Fruit fly (Drosophila melanogaster) whole organism, embryonic: Measurements from ENCODE around the gene senju.

Experiments
- Asciz ChIP-seq: fragments of 200-800 bp; sonication (Bioruptor generic); optimal IDR thresholded peaks from 2 replicates; lab custom pipeline; 2017; ENCODE audit warnings: missing biosample characterization, mild to moderate bottlenecking, missing genetic modification characterization, missing genetic modification reagents
- Atf-2 ChIP-seq: fragments of 200-800 bp; sonication (Bioruptor generic); optimal IDR thresholded peaks from 2 replicates; lab custom pipeline; 2016; ENCODE audit warnings: missing biosample characterization, missing genetic modification characterization
- Atf3 ChIP-seq: fragments of 200-800 bp; sonication (Bioruptor generic); optimal IDR thresholded peaks from 3 replicates; lab custom pipeline; 2016; ENCODE audit warnings: missing biosample characterization, missing genetic modification characterization
- Atf6 ChIP-seq: fragments of 200-800 bp; sonication (Bioruptor generic); IDR thresholded peaks from 2 replicates; pipeline ENCODE4 v1.3.6; 2022; ENCODE audit warnings: missing biosample characterization, missing genetic modification characterization
- CG10462 ChIP-seq: fragments of 200-800 bp; sonication (Bioruptor generic); optimal IDR thresholded peaks from 2 replicates; lab custom pipeline; 2016; ENCODE audit warnings: missing biosample characterization, missing genetic modification characterization
- CG12071 ChIP-seq: fragments of 200-800 bp; sonication (Bioruptor generic); optimal IDR thresholded peaks from 3 replicates; lab custom pipeline; 2018; ENCODE audit warnings: missing biosample characterization, mild to moderate bottlenecking, missing genetic modification characterization
- CG12219 ChIP-seq: fragments of 200-800 bp; sonication (Bioruptor generic); optimal IDR thresholded peaks from 3 replicates; lab custom pipeline; 2018; ENCODE audit warnings: missing biosample characterization, mild to moderate bottlenecking, missing genetic modification characterization
- CG12769 ChIP-seq: fragments of 200-800 bp; sonication (Bioruptor generic); optimal IDR thresholded peaks from 2 replicates; lab custom pipeline; 2019; ENCODE audit warnings: missing biosample characterization, mild to moderate bottlenecking, missing genetic modification characterization, moderate library complexity
- CG13287 ChIP-seq: fragments of 200-800 bp; sonication (Bioruptor generic); IDR thresholded peaks from 2 replicates; pipeline ENCODE4 v1.3.6; 2022; ENCODE audit warnings: missing biosample characterization, missing genetic modification characterization; ENCODE audit not compliant: partially characterized antibody
- CG14965 ChIP-seq: fragments of 200-800 bp; sonication (Bioruptor generic); optimal IDR thresholded peaks from 2 replicates; lab custom pipeline; 2016; ENCODE audit warnings: missing biosample characterization, missing genetic modification characterization, borderline replicate concordance
- CG30403 ChIP-seq: fragments of 200-800 bp; sonication (Bioruptor generic); optimal IDR thresholded peaks from 3 replicates; lab custom pipeline; 2016; ENCODE audit warnings: missing biosample characterization, missing genetic modification characterization
- CG34224 ChIP-seq: fragments of 200-800 bp; sonication (Bioruptor generic); IDR thresholded peaks from 3 replicates; pipeline ENCODE4 v1.3.6; 2022; ENCODE audit warnings: missing biosample characterization, missing genetic modification characterization; ENCODE audit not compliant: partially characterized antibody
- CG4282 ChIP-seq: fragments of 200-800 bp; sonication (Bioruptor generic); optimal IDR thresholded peaks from 2 replicates; lab custom pipeline; 2016; ENCODE audit warnings: missing biosample characterization, missing genetic modification characterization
- CG4730 ChIP-seq: fragments of 200-800 bp; sonication (Bioruptor generic); IDR thresholded peaks from 2 replicates; pipeline ENCODE4 v1.3.6; 2022; ENCODE audit warnings: missing biosample characterization, missing genetic modification characterization
- CG6765 ChIP-seq: fragments of 200-800 bp; sonication (Bioruptor generic); optimal IDR thresholded peaks from 3 replicates; lab custom pipeline; 2017; ENCODE audit warnings: missing biosample characterization, mild to moderate bottlenecking, missing genetic modification characterization
- CG8089 ChIP-seq: fragments of 200-800 bp; sonication (Bioruptor generic); optimal IDR thresholded peaks from 3 replicates; lab custom pipeline; 2016; ENCODE audit warnings: missing biosample characterization, missing genetic modification characterization
- CG8290 ChIP-seq, 3 experiments: fragments of 200-800 bp; sonication (Bioruptor generic); optimal IDR thresholded peaks; 2 replicates each; lab custom pipeline; 2016 to 2019; ENCODE audit warnings: missing biosample characterization in 3 of 3, missing genetic modification characterization in 3 of 3, mild to moderate bottlenecking in 2 of 3, moderate library complexity in 1 of 3
- CrebB ChIP-seq: fragments of 200-800 bp; sonication (Bioruptor generic); optimal IDR thresholded peaks from 3 replicates; lab custom pipeline; 2018; ENCODE audit warnings: missing biosample characterization, mild to moderate bottlenecking, missing genetic modification characterization
- D ChIP-seq, 2 experiments: fragments of 200-800 bp in 1 of 2; fragments of >200 bp in 1 of 2; sonication (Bioruptor generic) in 1 of 2; optimal IDR thresholded peaks; 2 replicates in 1 of 2; 3 replicates in 1 of 2; lab custom pipeline; 2017; ENCODE audit warnings: mild to moderate bottlenecking in 1 of 2, missing biosample characterization in 1 of 2, missing genetic modification characterization in 1 of 2, missing genetic modification reagents in 1 of 2
- Dip3 ChIP-seq: fragments of 200-800 bp; sonication (Bioruptor generic); optimal IDR thresholded peaks from 3 replicates; lab custom pipeline; 2016; ENCODE audit warnings: missing biosample characterization, missing genetic modification characterization
- HLH4C ChIP-seq: fragments of 200-800 bp; sonication (Bioruptor generic); IDR thresholded peaks from 3 replicates; pipeline ENCODE4 v1.3.6; 2022; ENCODE audit warnings: missing biosample characterization, missing genetic modification characterization; ENCODE audit not compliant: partially characterized antibody
- MESR4 ChIP-seq: fragments of 200-800 bp; sonication (Bioruptor generic); optimal IDR thresholded peaks from 2 replicates; lab custom pipeline; 2018; ENCODE audit warnings: missing biosample characterization, mild to moderate bottlenecking, missing genetic modification characterization, moderate library complexity
- NFAT ChIP-seq: fragments of 200-800 bp; sonication (Bioruptor generic); IDR thresholded peaks from 2 replicates; pipeline ENCODE4 v1.3.6; 2022; ENCODE audit warnings: missing biosample characterization, missing genetic modification characterization
- Nf-YA ChIP-seq: fragments of 200-800 bp; sonication (Bioruptor generic); IDR thresholded peaks from 2 replicates; pipeline ENCODE4 v1.3.6; 2022; ENCODE audit warnings: missing biosample characterization, missing genetic modification characterization
- Nf-YB ChIP-seq: fragments of 200-800 bp; sonication (Bioruptor generic); optimal IDR thresholded peaks from 3 replicates; lab custom pipeline; 2019; ENCODE audit warnings: missing biosample characterization, mild to moderate bottlenecking, missing genetic modification characterization, moderate library complexity
- Trl ChIP-seq, 3 experiments: fragments of >200 bp in 2 of 3; fragments of 200-800 bp in 1 of 3; sonication (Bioruptor generic) in 1 of 3; optimal IDR thresholded peaks; 2 replicates in 1 of 3; 3 replicates in 2 of 3; lab custom pipeline; 2016 to 2017; ENCODE audit warnings: missing biosample characterization in 1 of 3, missing genetic modification characterization in 1 of 3
- abd-A ChIP-seq: fragments of 200-800 bp; sonication (Bioruptor generic); optimal IDR thresholded peaks from 3 replicates; lab custom pipeline; 2019; ENCODE audit warnings: missing biosample characterization, mild to moderate bottlenecking, missing genetic modification characterization, moderate library complexity
- al ChIP-seq: fragments of 200-800 bp; sonication (Bioruptor generic); IDR thresholded peaks from 2 replicates; pipeline ENCODE4 v1.3.6; 2022; ENCODE audit warnings: missing biosample characterization, missing genetic modification characterization
- bowl ChIP-seq: fragments of 200-800 bp; sonication (Bioruptor generic); IDR thresholded peaks from 2 replicates; pipeline ENCODE4 v1.3.6; 2022; ENCODE audit warnings: missing biosample characterization, missing genetic modification characterization
- chinmo ChIP-seq: fragments of 200-800 bp; sonication (Bioruptor generic); IDR thresholded peaks from 4 replicates; pipeline ENCODE4 v1.3.6; 2022; ENCODE audit warnings: missing biosample characterization, missing genetic modification characterization; ENCODE audit not compliant: partially characterized antibody
- corto ChIP-seq: fragments of 200-800 bp; sonication (Bioruptor generic); optimal IDR thresholded peaks from 2 replicates; lab custom pipeline; 2016; ENCODE audit warnings: missing biosample characterization, mild to moderate bottlenecking, missing genetic modification characterization, moderate library complexity
- croc ChIP-seq: fragments of 200-800 bp; sonication (Bioruptor generic); conservative IDR thresholded peaks from 3 replicates; pipeline ENCODE4 v1.3.6; 2022; ENCODE audit warnings: missing biosample characterization, missing genetic modification characterization
- danr ChIP-seq: fragments of 200-800 bp; sonication (Bioruptor generic); IDR thresholded peaks from 2 replicates; pipeline ENCODE4 v1.3.6; 2022; ENCODE audit warnings: missing biosample characterization, missing genetic modification characterization
- eve ChIP-seq, 2 experiments: fragments of >200 bp; optimal IDR thresholded peaks; 2 replicates each; lab custom pipeline; 2017; ENCODE audit warnings: missing biosample characterization in 2 of 2, missing genetic modification characterization in 2 of 2
- fu2 ChIP-seq: fragments of 200-800 bp; sonication (Bioruptor generic); optimal IDR thresholded peaks from 2 replicates; lab custom pipeline; 2016; ENCODE audit warnings: missing biosample characterization, missing genetic modification characterization
- gem ChIP-seq: fragments of 200-800 bp; sonication (Bioruptor generic); optimal IDR thresholded peaks from 2 replicates; lab custom pipeline; 2019; ENCODE audit warnings: missing biosample characterization, mild to moderate bottlenecking, missing genetic modification characterization, moderate library complexity
- gfzf ChIP-seq: fragments of 200-800 bp; sonication (Bioruptor generic); optimal IDR thresholded peaks from 2 replicates; lab custom pipeline; 2016; ENCODE audit warnings: missing biosample characterization, mild to moderate bottlenecking, missing genetic modification characterization, moderate library complexity
- mirr ChIP-seq: fragments of 200-800 bp; sonication (Bioruptor generic); optimal IDR thresholded peaks from 3 replicates; lab custom pipeline; 2018; ENCODE audit warnings: missing biosample characterization, mild to moderate bottlenecking, missing genetic modification characterization
- nau ChIP-seq: fragments of 200-800 bp; sonication (Bioruptor generic); optimal IDR thresholded peaks from 3 replicates; lab custom pipeline; 2017; ENCODE audit warnings: missing biosample characterization, mild to moderate bottlenecking, missing genetic modification characterization, missing genetic modification reagents
- onecut ChIP-seq: fragments of 200-800 bp; sonication (Bioruptor generic); IDR thresholded peaks from 2 replicates; pipeline ENCODE4 v1.3.6; 2022; ENCODE audit warnings: missing biosample characterization, missing genetic modification characterization
- p53 ChIP-seq: fragments of 200-800 bp; sonication (Bioruptor generic); optimal IDR thresholded peaks from 2 replicates; lab custom pipeline; 2016; ENCODE audit warnings: missing biosample characterization, missing genetic modification characterization
- phol ChIP-seq: fragments of 200-800 bp; sonication (Bioruptor generic); optimal IDR thresholded peaks from 3 replicates; lab custom pipeline; 2018; ENCODE audit warnings: missing biosample characterization, mild to moderate bottlenecking, missing genetic modification characterization, moderate library complexity
- pita ChIP-seq: fragments of 200-800 bp; sonication (Bioruptor generic); optimal IDR thresholded peaks from 2 replicates; lab custom pipeline; 2017; ENCODE audit warnings: missing biosample characterization, mild to moderate bottlenecking, missing genetic modification characterization
- scrt ChIP-seq: fragments of 200-800 bp; sonication (Bioruptor generic); optimal IDR thresholded peaks from 2 replicates; lab custom pipeline; 2018; ENCODE audit warnings: missing biosample characterization, mild to moderate bottlenecking, missing genetic modification characterization, moderate library complexity
- sima ChIP-seq: fragments of 200-800 bp; sonication (Bioruptor generic); optimal IDR thresholded peaks from 2 replicates; lab custom pipeline; 2016; ENCODE audit warnings: missing biosample characterization, missing genetic modification characterization
- slbo ChIP-seq: fragments of 200-800 bp; sonication (Bioruptor generic); IDR thresholded peaks from 2 replicates; pipeline ENCODE4 v1.3.6; 2022; ENCODE audit warnings: missing biosample characterization, missing genetic modification characterization
- tio ChIP-seq: fragments of 200-800 bp; sonication (Bioruptor generic); optimal IDR thresholded peaks from 2 replicates; lab custom pipeline; 2017; ENCODE audit warnings: missing biosample characterization, missing genetic modification characterization, inconsistent platforms
- tna ChIP-seq: fragments of 200-800 bp; sonication (Bioruptor generic); IDR thresholded peaks from 2 replicates; pipeline ENCODE4 v1.3.6; 2022; ENCODE audit warnings: missing biosample characterization, missing genetic modification characterization; ENCODE audit not compliant: partially characterized antibody
- yki ChIP-seq: fragments of >200 bp; optimal IDR thresholded peaks from 3 replicates; lab custom pipeline; 2018

Gene senju

DNA sequence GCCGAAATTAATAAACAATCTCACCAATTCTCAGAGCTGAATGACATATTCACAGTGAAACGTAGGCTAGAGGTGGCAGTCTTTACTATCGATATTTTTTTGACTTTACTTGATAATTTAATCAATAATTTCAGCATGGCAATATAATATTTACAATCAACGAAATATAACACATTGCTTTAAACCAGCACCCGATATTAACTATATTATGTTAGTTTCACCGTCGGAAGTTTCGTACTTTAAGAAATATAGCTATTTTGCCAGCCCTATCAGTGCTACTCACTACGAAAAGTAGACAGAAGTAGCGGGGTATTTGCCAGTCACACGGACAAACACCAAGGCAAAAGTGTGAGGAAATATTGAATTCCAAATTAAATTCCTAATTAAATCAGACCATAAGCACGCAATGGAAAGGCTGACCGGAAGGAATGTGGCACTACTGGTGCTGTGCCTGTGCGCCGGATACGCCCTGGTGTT is 41.8 kb upstream of the senju start, which contains the start of the genes CG31917, Tfb5 and SelT (continued):
- no peak for TF ChIP-seq Trl (optimal IDR thresholded peaks at IDR 0.05; lab: Kevin White, UChicago)
- TF ChIP-seq Trl (GFP tag; optimal IDR thresholded peaks at IDR 0.05; lab: Kevin White, UChicago), result no peak
- TF ChIP-seq onecut (GFP tag; lab: Robert Waterston, UW), result peak; percentile 57; the same call in 1 of the 2 replicates
- TF ChIP-seq CG14965, result no peak
- TF ChIP-seq D (optimal IDR thresholded peaks at IDR 0.05; lab: Kevin White, UChicago), result no peak
- TF ChIP-seq D (GFP tag; optimal IDR thresholded peaks at IDR 0.05; lab: Kevin White, UChicago), result no peak
- TF ChIP-seq CG12071 (GFP tag; lab: Kevin White, UChicago), result no peak
- TF ChIP-seq CG8290 (GFP tag; optimal IDR thresholded peaks at IDR 0.05; lab: Kevin White, UChicago), result peak; percentile 64
- no peak for TF ChIP-seq CG8290 (tag; optimal IDR thresholded peaks at IDR 0.05; lab: Kevin White, UChicago)
- peak; percentile 74 for TF ChIP-seq CG34224 (GFP tag; lab: Robert Waterston, UW)
- peak; percentile 85 for TF ChIP-seq CG13287 (GFP tag; lab: Robert Waterston, UW)
- TF ChIP-seq CG12769 (tag; lab: Kevin White, UChicago), result no peak
- TF ChIP-seq Atf6, result peak; percentile 30; the same call in 1 of the 2 replicates
- TF ChIP-seq corto (GFP tag; lab: Kevin White, UChicago), result no peak
- peak; percentile 11 for TF ChIP-seq CG12219 (GFP tag; lab: Kevin White, UChicago)
- TF ChIP-seq sima, result no peak
- peak; percentile 77 for TF ChIP-seq CG30403 (GFP tag; lab: Kevin White, UChicago)
- TF ChIP-seq al (GFP tag; lab: Robert Waterston, UW), result no peak
- TF ChIP-seq bowl (GFP tag; lab: Robert Waterston, UW), result no peak
- TF ChIP-seq CG6765 (GFP tag; lab: Kevin White, UChicago), result no peak
- peak; percentile 65 for TF ChIP-seq HLH4C (GFP tag; lab: Robert Waterston, UW)
- no peak for TF ChIP-seq mirr
- no peak for TF ChIP-seq p53
- no peak for TF ChIP-seq Atf3 (GFP tag; lab: Kevin White, UChicago)
- no peak for TF ChIP-seq Asciz
- TF ChIP-seq CG4730 (GFP tag; lab: Robert Waterston, UW), result no peak
- no peak for TF ChIP-seq Nf-YA (GFP tag; lab: Robert Waterston, UW)
- TF ChIP-seq Atf-2, result peak; percentile 30
- TF ChIP-seq gfzf (GFP tag; lab: Kevin White, UChicago), result no peak
- no peak for TF ChIP-seq tio (GFP tag; lab: Kevin White, UChicago)
- peak; percentile 71 for TF ChIP-seq slbo (GFP tag; lab: Robert Waterston, UW)
- peak; percentile 65 for TF ChIP-seq MESR4 (GFP tag; lab: Kevin White, UChicago)
- no peak for TF ChIP-seq tna (GFP tag; lab: Robert Waterston, UW)
- no peak for TF ChIP-seq chinmo (GFP tag; lab: Robert Waterston, UW)
- peak; percentile 12 for TF ChIP-seq CG10462 (GFP tag; lab: Kevin White, UChicago)
- peak; percentile 1 for TF ChIP-seq CrebB (tag; lab: Kevin White, UChicago)
- no peak for TF ChIP-seq nau (GFP tag; lab: Kevin White, UChicago)
- no peak for TF ChIP-seq pita
- peak; percentile 29 for TF ChIP-seq Dip3
- TF ChIP-seq NFAT (GFP tag; lab: Robert Waterston, UW), result no peak
- no peak for TF ChIP-seq croc
- TF ChIP-seq danr (GFP tag; lab: Robert Waterston, UW), result peak; percentile 34; the same call in 1 of the 2 replicates
- TF ChIP-seq Nf-YB (GFP tag; lab: Kevin White, UChicago), result no peak
- no peak for TF ChIP-seq abd-A (tag; lab: Kevin White, UChicago)
- TF ChIP-seq eve (GFP tag; optimal IDR thresholded peaks at IDR 0.05; lab: Kevin White, UChicago), result no peak
- no peak for TF ChIP-seq scrt
- peak; percentile 59 for TF ChIP-seq fu2 (GFP tag; lab: Kevin White, UChicago)
- TF ChIP-seq phol (tag; lab: Kevin White, UChicago), result peak; percentile 70
- no peak for TF ChIP-seq gem (tag; lab: Kevin White, UChicago)
- TF ChIP-seq CG4282, result no peak
- no peak for TF ChIP-seq CG8089 (GFP tag; lab: Kevin White, UChicago)
- TF ChIP-seq yki (lab: Kevin White, UChicago), result peak; percentile 52
